Worm (Caenorhabditis elegans) whole organism, L1 larva: Measurements from ENCODE around the gene F13B12.4.

Experiments
- C04F5.9 ChIP-seq: sonication (generic microtip); optimal IDR thresholded peaks from 2 replicates; lab custom pipeline; 2016; ENCODE audit warnings: missing genetic modification characterization, missing compliant biosample characterization
- C16A3.4 ChIP-seq: fragments of 150-350 bp; optimal IDR thresholded peaks from 2 replicates; lab custom pipeline; 2014; ENCODE audit warnings: missing biosample characterization, missing genetic modification characterization
- C34B4.2 ChIP-seq: sonication (generic microtip); optimal IDR thresholded peaks from 2 replicates; lab custom pipeline; 2017; ENCODE audit warnings: mild to moderate bottlenecking, missing genetic modification characterization, missing compliant biosample characterization
- F16B12.6 ChIP-seq: fragments of 150-350 bp; optimal IDR thresholded peaks from 2 replicates; lab custom pipeline; 2014; ENCODE audit warnings: missing biosample characterization, missing genetic modification characterization
- aha-1 ChIP-seq: fragments of 150-350 bp; optimal IDR thresholded peaks from 2 replicates; lab custom pipeline; 2014; ENCODE audit warnings: missing biosample characterization, missing genetic modification characterization
- alr-1 ChIP-seq: fragments of 200-800 bp; sonication (Bioruptor generic); optimal IDR thresholded peaks from 2 replicates; lab custom pipeline; 2018; ENCODE audit warnings: borderline replicate concordance, mild to moderate bottlenecking, missing genetic modification characterization, missing compliant biosample characterization
- ama-1 ChIP-seq: fragments of 150-350 bp; optimal IDR thresholded peaks from 2 replicates; lab custom pipeline; 2014
- blmp-1 ChIP-seq: fragments of 150-350 bp; optimal IDR thresholded peaks from 2 replicates; lab custom pipeline; 2014; ENCODE audit warnings: missing biosample characterization, missing genetic modification characterization
- ceh-90 ChIP-seq: sonication (generic microtip); optimal IDR thresholded peaks from 2 replicates; lab custom pipeline; 2016; ENCODE audit warnings: missing genetic modification characterization, missing compliant biosample characterization
- dpl-1 ChIP-seq, 3 experiments: fragments of 150-350 bp in 2 of 3; sonication (generic microtip) in 1 of 3; optimal IDR thresholded peaks; 2 replicates each; lab custom pipeline; 2014 to 2017; ENCODE audit warnings: missing biosample characterization in 3 of 3, missing genetic modification characterization in 3 of 3, missing genetic modification reagents in 3 of 3
- dsc-1 ChIP-seq: sonication (generic microtip); optimal IDR thresholded peaks from 2 replicates; lab custom pipeline; 2016; ENCODE audit warnings: mild to moderate bottlenecking, missing genetic modification characterization, missing compliant biosample characterization
- efl-1 ChIP-seq, 4 experiments: fragments of 150-350 bp; optimal IDR thresholded peaks in 3 of 4; peaks in 1 of 4; 1 replicate in 1 of 4; 2 replicates in 3 of 4; lab custom pipeline; 2014; ENCODE audit warnings: missing biosample characterization in 2 of 4, missing genetic modification characterization in 2 of 4, missing genetic modification reagents in 2 of 4
- elt-2 ChIP-seq: sonication (generic microtip); optimal IDR thresholded peaks from 2 replicates; lab custom pipeline; 2016; ENCODE audit warnings: missing genetic modification characterization, mild to moderate bottlenecking, inconsistent platforms, missing compliant biosample characterization, missing genetic modification reagents
- fkh-8 ChIP-seq: sonication (generic microtip); optimal IDR thresholded peaks from 2 replicates; lab custom pipeline; 2016; ENCODE audit warnings: mild to moderate bottlenecking, missing genetic modification characterization, missing compliant biosample characterization
- hlh-4 ChIP-seq: sonication (generic microtip); optimal IDR thresholded peaks from 2 replicates; lab custom pipeline; 2016; ENCODE audit warnings: mild to moderate bottlenecking, missing genetic modification characterization, missing compliant biosample characterization
- jun-1 ChIP-seq: fragments of 150-350 bp; optimal IDR thresholded peaks from 2 replicates; lab custom pipeline; 2014; ENCODE audit warnings: missing biosample characterization, missing genetic modification reagents, missing genetic modification characterization
- lin-14 ChIP-seq: fragments of 200-800 bp; sonication (Bioruptor generic); optimal IDR thresholded peaks from 2 replicates; lab custom pipeline; 2018; ENCODE audit warnings: mild to moderate bottlenecking, missing genetic modification characterization, moderate library complexity, missing compliant biosample characterization
- lin-35 ChIP-seq, 2 experiments: fragments of 150-350 bp; optimal IDR thresholded peaks; 2 replicates each; lab custom pipeline; 2014; ENCODE audit warnings: missing biosample characterization in 2 of 2, missing genetic modification characterization in 2 of 2, missing genetic modification reagents in 2 of 2
- mab-9 ChIP-seq: fragments of 200-800 bp; sonication (Bioruptor generic); IDR thresholded peaks from 2 replicates; pipeline ENCODE4 v1.3.6; 2022; ENCODE audit warnings: missing genetic modification reagents, missing genetic modification characterization, missing compliant biosample characterization
- mef-2 ChIP-seq: fragments of 150-350 bp; optimal IDR thresholded peaks from 2 replicates; lab custom pipeline; 2014; ENCODE audit warnings: missing biosample characterization, missing genetic modification characterization
- mep-1 ChIP-seq: fragments of 150-350 bp; optimal IDR thresholded peaks from 2 replicates; lab custom pipeline; 2014; ENCODE audit warnings: missing biosample characterization, missing genetic modification characterization
- nhr-19 ChIP-seq: fragments of 200-800 bp; sonication (Bioruptor generic); conservative IDR thresholded peaks from 2 replicates; pipeline ENCODE4 v1.3.6; 2022; ENCODE audit warnings: missing genetic modification characterization, missing compliant biosample characterization
- nhr-47 ChIP-seq: sonication (generic microtip); optimal IDR thresholded peaks from 2 replicates; lab custom pipeline; 2016; ENCODE audit warnings: mild to moderate bottlenecking, missing genetic modification characterization, moderate library complexity, missing compliant biosample characterization
- nhr-71 ChIP-seq: sonication (generic microtip); optimal IDR thresholded peaks from 2 replicates; lab custom pipeline; 2016; ENCODE audit warnings: mild to moderate bottlenecking, missing genetic modification characterization, moderate library complexity, missing compliant biosample characterization
- nhr-77 ChIP-seq: fragments of 150-350 bp; optimal IDR thresholded peaks from 2 replicates; lab custom pipeline; 2014; ENCODE audit warnings: missing biosample characterization, missing genetic modification characterization
- nhr-85 ChIP-seq: sonication (generic microtip); peaks from one replicate; lab custom pipeline; 2016; ENCODE audit warnings: missing genetic modification characterization, inconsistent platforms, missing compliant biosample characterization
- nhr-90 ChIP-seq: sonication (generic microtip); optimal IDR thresholded peaks from 2 replicates; lab custom pipeline; 2016; ENCODE audit warnings: mild to moderate bottlenecking, missing genetic modification characterization, missing compliant biosample characterization; ENCODE audit not compliant: poor library complexity
- pax-3 ChIP-seq: fragments of 200-800 bp; sonication (Bioruptor generic); optimal IDR thresholded peaks from 2 replicates; lab custom pipeline; 2018; ENCODE audit warnings: mild to moderate bottlenecking, missing genetic modification characterization, moderate library complexity, missing compliant biosample characterization
- pqm-1 ChIP-seq: sonication (generic microtip); optimal IDR thresholded peaks from 3 replicates; lab custom pipeline; 2017; ENCODE audit warnings: missing biosample characterization, missing genetic modification characterization
- rnt-1 ChIP-seq: sonication (generic microtip); optimal IDR thresholded peaks from 2 replicates; lab custom pipeline; 2016; ENCODE audit warnings: mild to moderate bottlenecking, missing genetic modification characterization, moderate library complexity, missing compliant biosample characterization
- snpc-4 ChIP-seq: fragments of 150-350 bp; optimal IDR thresholded peaks from 2 replicates; lab custom pipeline; 2014; ENCODE audit warnings: missing biosample characterization, missing genetic modification characterization
- snu-23 ChIP-seq: sonication (generic microtip); optimal IDR thresholded peaks from 2 replicates; lab custom pipeline; 2016; ENCODE audit warnings: missing genetic modification characterization, missing compliant biosample characterization
- sptf-1 ChIP-seq: fragments of 150-350 bp; optimal IDR thresholded peaks from 2 replicates; lab custom pipeline; 2014; ENCODE audit warnings: missing biosample characterization, missing genetic modification characterization
- sup-37 ChIP-seq: fragments of 200-800 bp; sonication (Bioruptor generic); optimal IDR thresholded peaks from 2 replicates; lab custom pipeline; 2018; ENCODE audit warnings: mild to moderate bottlenecking, missing genetic modification characterization, missing compliant biosample characterization
- unc-86 ChIP-seq: sonication (generic microtip); optimal IDR thresholded peaks from 2 replicates; lab custom pipeline; 2016; ENCODE audit warnings: missing genetic modification characterization, missing compliant biosample characterization
- unc-98 ChIP-seq: fragments of 200-800 bp; sonication (Bioruptor generic); IDR thresholded peaks from 2 replicates; pipeline ENCODE4 v1.3.6; 2022; ENCODE audit warnings: missing genetic modification characterization, missing compliant biosample characterization
- vab-15 ChIP-seq: sonication (generic microtip); optimal IDR thresholded peaks from 2 replicates; lab custom pipeline; 2017; ENCODE audit warnings: missing genotype, mild to moderate bottlenecking, missing genetic modification characterization, missing compliant biosample characterization
- zag-1 ChIP-seq: fragments of 150-350 bp; optimal IDR thresholded peaks from 2 replicates; lab custom pipeline; 2014; ENCODE audit warnings: missing biosample characterization, missing genetic modification characterization
- ztf-11 ChIP-seq, 2 experiments: sonication (generic microtip); optimal IDR thresholded peaks; 2 replicates each; lab custom pipeline; 2016 to 2017; ENCODE audit warnings: missing genetic modification characterization in 2 of 2, missing biosample characterization in 1 of 2, missing compliant biosample characterization in 1 of 2
- ztf-4 ChIP-seq: fragments of 150-350 bp; optimal IDR thresholded peaks from 2 replicates; lab custom pipeline; 2014; ENCODE audit warnings: missing biosample characterization, missing genetic modification characterization

F13B12.4 gene

ce11 chrIV:10422230-10422629, 27.5 kb downstream of the F13B12.4 start:
- TF ChIP-seq lin-14 (GFP tag; lab: Kevin White, UChicago) (peak; percentile 58), aha-1 (tag; lab: Kevin White, UChicago) (no peak), rnt-1 (tag; lab: Kevin White, UChicago) (peak; percentile 39), nhr-71 (tag; lab: Kevin White, UChicago) (peak; percentile 3)

ce11 chrIV:10421256-10421655, 28.4 kb downstream of the F13B12.4 start:
- TF ChIP-seq nhr-19 (GFP tag; lab: Robert Waterston, UW) (no peak), blmp-1 (tag; lab: Kevin White, UChicago) (peak; percentile 61), C16A3.4 (tag; lab: Kevin White, UChicago) (no peak), efl-1 (optimal IDR thresholded peaks at IDR 0.05; lab: Kevin White, UChicago) (no peak), efl-1 (GFP tag; optimal IDR thresholded peaks at IDR 0.05 in 1 of 2; lab: Kevin White, UChicago) (no peak), hlh-4 (tag; lab: Kevin White, UChicago) (no peak), fkh-8 (tag; lab: Kevin White, UChicago) (no peak), C04F5.9 (no peak), sptf-1 (tag; lab: Kevin White, UChicago) (no peak), nhr-85 (tag; lab: Kevin White, UChicago) (peak; percentile 36), C34B4.2 (tag; lab: Kevin White, UChicago) (no peak), lin-14 (GFP tag; lab: Kevin White, UChicago) (peak; percentile 51), F16B12.6 (tag; lab: Kevin White, UChicago) (no peak), mab-9 (no peak), rnt-1 (tag; lab: Kevin White, UChicago) (peak; percentile 15), snu-23 (peak; percentile 28), mep-1 (tag; lab: Kevin White, UChicago) (no peak), sup-37 (GFP tag; lab: Kevin White, UChicago) (no peak), nhr-77 (tag; lab: Kevin White, UChicago) (no peak), elt-2 (no peak)
- TF ChIP-seq, all 84 proteins: peak for 5

ce11 chrIV:10420440-10420839, 29.3 kb downstream of the F13B12.4 start:
- TF ChIP-seq ama-1 (lab: Kevin White, UChicago) (no peak), elt-2 (peak; percentile 2), lin-35 (GFP tag; optimal IDR thresholded peaks at IDR 0.05; lab: Kevin White, UChicago) (peak in 1 of 2 experiments; percentile 21), zag-1 (tag; lab: Kevin White, UChicago) (no peak), ceh-90 (no peak), pqm-1 (no peak), nhr-71 (tag; lab: Kevin White, UChicago) (no peak), mep-1 (tag; lab: Kevin White, UChicago) (peak; percentile 15), C16A3.4 (tag; lab: Kevin White, UChicago) (no peak), dpl-1 (GFP tag; optimal IDR thresholded peaks at IDR 0.05; lab: Kevin White, UChicago) (no peak), nhr-77 (tag; lab: Kevin White, UChicago) (no peak)
- TF ChIP-seq, all 84 proteins: peak for 3

ce11 chrIV:10419896-10420295, 29.8 kb downstream of the F13B12.4 start:
- peak; percentile 4 for TF ChIP-seq rnt-1 (tag; lab: Kevin White, UChicago)
- TF ChIP-seq vab-15 (tag; lab: Kevin White, UChicago), result no peak

ce11 chrIV:10417781-10418180, 31.9 kb downstream of the F13B12.4 start, which contains the start of gene F13B12.6:
Gene F13B12.6, minus strand, starts transcription at chrIV:10417881.
- no peak for TF ChIP-seq mep-1 (tag; lab: Kevin White, UChicago)
- no peak for TF ChIP-seq ztf-4 (tag; lab: Kevin White, UChicago)
- TF ChIP-seq nhr-47 (tag; lab: Kevin White, UChicago), result no peak
- TF ChIP-seq alr-1 (tag; lab: Kevin White, UChicago), result no peak
- TF ChIP-seq efl-1 (optimal IDR thresholded peaks at IDR 0.05; lab: Kevin White, UChicago), result no peak
- TF ChIP-seq efl-1 (GFP tag; optimal IDR thresholded peaks at IDR 0.05 in 1 of 2; lab: Kevin White, UChicago), result no peak
- no peak for TF ChIP-seq ztf-11 (tag; optimal IDR thresholded peaks at IDR 0.05; lab: Kevin White, UChicago)
- no peak for TF ChIP-seq unc-98 (GFP tag; lab: Robert Waterston, UW)
- TF ChIP-seq snu-23, result no peak
- no peak for TF ChIP-seq ceh-90
- no peak for TF ChIP-seq nhr-90 (tag; lab: Kevin White, UChicago)
- no peak for TF ChIP-seq unc-86 (tag; lab: Kevin White, UChicago)
- no peak for TF ChIP-seq jun-1 (tag; lab: Kevin White, UChicago)
- no peak for TF ChIP-seq dsc-1
- TF ChIP-seq mab-9, result no peak
- no peak for TF ChIP-seq snpc-4 (tag; lab: Kevin White, UChicago)
- TF ChIP-seq pax-3, result no peak
- TF ChIP-seq mef-2, result no peak
- no peak for TF ChIP-seq vab-15 (tag; lab: Kevin White, UChicago)
